Worm (Caenorhabditis elegans) whole organism, late embryonic: ENCODE results near the gene sec-31.

Source experiments
- T23F11.4 ChIP-seq: fragments of 200-800 bp; sonication (Bioruptor generic); optimal IDR thresholded peaks from 2 replicates; lab custom pipeline; 2018; ENCODE audit warnings: mild to moderate bottlenecking, missing genetic modification characterization, missing compliant biosample characterization
- ama-1 ChIP-seq: fragments of 150-350 bp; optimal IDR thresholded peaks from 2 replicates; lab custom pipeline; 2014
- ceh-2 ChIP-seq: sonication (generic microtip); optimal IDR thresholded peaks from 2 replicates; lab custom pipeline; 2016; ENCODE audit warnings: missing genotype, missing genetic modification characterization, missing compliant biosample characterization
- ceh-30 ChIP-seq: fragments of 150-350 bp; optimal IDR thresholded peaks from 2 replicates; lab custom pipeline; 2014; ENCODE audit warnings: missing biosample characterization, missing genetic modification characterization
- ceh-34 ChIP-seq: sonication (generic microtip); optimal IDR thresholded peaks from 2 replicates; lab custom pipeline; 2016; ENCODE audit warnings: mild to moderate bottlenecking, missing genetic modification characterization, missing compliant biosample characterization
- ceh-9 ChIP-seq: sonication (generic microtip); optimal IDR thresholded peaks from 2 replicates; lab custom pipeline; 2016; ENCODE audit warnings: mild to moderate bottlenecking, missing genetic modification characterization, inconsistent platforms, missing compliant biosample characterization
- fkh-10 ChIP-seq: fragments of 150-350 bp; optimal IDR thresholded peaks from 2 replicates; lab custom pipeline; 2014; ENCODE audit warnings: missing biosample characterization, missing genetic modification reagents, missing genetic modification characterization
- hlh-13 ChIP-seq: fragments of 200-800 bp; sonication (Bioruptor generic); optimal IDR thresholded peaks from 2 replicates; lab custom pipeline; 2018; ENCODE audit warnings: mild to moderate bottlenecking, missing genetic modification characterization, missing compliant biosample characterization
- hlh-6 ChIP-seq: sonication (generic microtip); optimal IDR thresholded peaks from 2 replicates; lab custom pipeline; 2016; ENCODE audit warnings: missing genotype, missing genetic modification characterization, missing compliant biosample characterization
- lim-6 ChIP-seq: sonication (generic microtip); optimal IDR thresholded peaks from 2 replicates; lab custom pipeline; 2016; ENCODE audit warnings: missing genetic modification characterization, missing compliant biosample characterization
- madf-2 ChIP-seq: sonication (generic microtip); optimal IDR thresholded peaks from 2 replicates; lab custom pipeline; 2017; ENCODE audit warnings: missing genetic modification characterization, missing compliant biosample characterization
- nfya-1 ChIP-seq: sonication (generic microtip); optimal IDR thresholded peaks from 2 replicates; lab custom pipeline; 2017; ENCODE audit warnings: missing genetic modification characterization, mild to moderate bottlenecking, missing compliant biosample characterization, antibody characterized with exemption, moderate library complexity
- pat-9 ChIP-seq: fragments of 200-800 bp; sonication (Bioruptor generic); optimal IDR thresholded peaks from 2 replicates; lab custom pipeline; 2018; ENCODE audit warnings: mild to moderate bottlenecking, missing genetic modification characterization, moderate library complexity, missing compliant biosample characterization
- pha-4 ChIP-seq: fragments of 150-350 bp; optimal IDR thresholded peaks from 2 replicates; lab custom pipeline; 2018; ENCODE audit warnings: missing biosample characterization, missing genetic modification reagents, missing genetic modification characterization
- pqm-1 ChIP-seq: sonication (generic microtip); optimal IDR thresholded peaks from 2 replicates; lab custom pipeline; 2016; ENCODE audit warnings: missing genetic modification characterization, missing compliant biosample characterization
- syd-9 ChIP-seq: sonication (generic microtip); optimal IDR thresholded peaks from 2 replicates; lab custom pipeline; 2016; ENCODE audit warnings: mild to moderate bottlenecking, missing genetic modification characterization, moderate library complexity, missing compliant biosample characterization
- ttx-3 ChIP-seq: sonication (generic microtip); optimal IDR thresholded peaks from 2 replicates; lab custom pipeline; 2016; ENCODE audit warnings: missing genetic modification reagents, missing genetic modification characterization, missing compliant biosample characterization
- unc-55 ChIP-seq: sonication (generic microtip); optimal IDR thresholded peaks from 2 replicates; lab custom pipeline; 2017; ENCODE audit warnings: missing biosample characterization, missing genetic modification reagents, missing genetic modification characterization
- zip-5 ChIP-seq: sonication (generic microtip); optimal IDR thresholded peaks from 2 replicates; lab custom pipeline; 2016; ENCODE audit warnings: missing genetic modification characterization, missing compliant biosample characterization
- ztf-16 ChIP-seq: sonication (generic microtip); optimal IDR thresholded peaks from 2 replicates; lab custom pipeline; 2017; ENCODE audit warnings: missing genetic modification characterization, missing compliant biosample characterization

sec-31 gene

DNA sequence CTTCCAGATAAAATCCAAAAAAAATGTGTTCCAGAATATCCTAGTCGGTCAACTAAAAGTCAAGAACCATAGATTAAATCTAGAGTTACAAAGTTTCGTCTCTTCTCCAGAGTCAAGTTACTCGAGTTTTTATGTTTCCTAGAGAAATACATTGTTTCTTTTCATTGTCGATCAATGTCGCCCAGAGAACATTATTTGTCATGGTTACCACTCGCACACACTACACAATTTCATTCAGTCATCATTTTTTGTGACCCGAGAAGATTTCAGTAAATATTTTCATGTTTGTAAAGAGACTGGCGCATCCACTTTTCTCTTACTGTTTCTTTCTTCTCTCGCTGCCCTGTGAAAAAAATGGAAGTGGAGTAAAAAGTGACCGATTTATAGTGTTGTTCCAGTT is 55.0 kb downstream of the sec-31 start:
- TF ChIP-seq pha-4 (no peak), ceh-34 (tag; lab: Kevin White, UChicago) (no peak)

DNA sequence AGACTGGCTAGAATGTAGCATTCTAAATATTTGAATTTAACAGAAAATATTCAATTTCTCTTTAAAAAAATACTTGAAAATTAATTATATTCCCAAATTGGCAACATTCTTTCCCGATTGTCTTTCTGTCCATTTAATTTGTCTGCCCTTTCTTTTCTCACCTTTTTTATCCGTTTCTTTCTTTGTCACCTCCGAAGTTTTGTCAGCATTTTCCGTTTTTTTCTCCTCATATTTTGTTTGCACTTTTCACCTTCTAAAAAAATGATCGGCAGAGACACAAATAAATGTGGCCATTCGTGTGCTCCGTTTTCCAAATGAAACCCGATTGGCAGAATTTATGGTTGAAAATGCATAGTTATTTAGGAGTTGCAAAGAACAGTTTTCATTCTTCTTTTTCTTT is 55.5 kb downstream of the sec-31 start:
- TF ChIP-seq ceh-30 (no peak), hlh-13 (GFP tag; lab: Kevin White, UChicago) (no peak)

DNA sequence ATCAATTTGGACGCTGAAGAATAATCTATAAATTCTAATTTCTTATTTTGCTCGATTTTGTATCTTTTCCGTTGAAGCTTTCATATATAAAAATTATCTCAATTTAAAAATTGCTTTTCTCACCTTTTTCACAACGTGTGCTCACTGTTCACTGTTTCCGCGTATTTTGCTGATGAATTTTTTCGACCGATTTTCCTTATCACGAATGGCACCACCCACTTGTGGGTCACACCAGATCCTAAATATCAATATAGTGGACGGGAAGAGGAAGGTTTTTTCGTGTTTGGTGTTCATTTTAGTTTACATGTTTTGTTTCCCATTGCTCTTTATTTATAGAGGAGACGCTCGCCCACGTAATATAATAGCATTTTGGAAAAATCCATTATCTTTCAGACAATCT is 55.9 kb downstream of the sec-31 start:
- TF ChIP-seq ttx-3 (tag; lab: Kevin White, UChicago) = no peak
- TF ChIP-seq zip-5 (tag; lab: Kevin White, UChicago) = no peak
- TF ChIP-seq T23F11.4 (GFP tag; lab: Kevin White, UChicago) = no peak
- TF ChIP-seq ztf-16 = no peak
- TF ChIP-seq pqm-1 (tag; lab: Kevin White, UChicago) = no peak
- no peak for TF ChIP-seq ama-1 (lab: Kevin White, UChicago)
- no peak for TF ChIP-seq ceh-9 (tag; lab: Kevin White, UChicago)
- TF ChIP-seq pat-9 (tag; lab: Kevin White, UChicago) = no peak
- TF ChIP-seq ceh-2 (tag; lab: Kevin White, UChicago) = no peak
- TF ChIP-seq fkh-10 (GFP tag; lab: Kevin White, UChicago) = no peak
- no peak for TF ChIP-seq hlh-6 (tag; lab: Kevin White, UChicago)
- TF ChIP-seq unc-55 (GFP tag; lab: Kevin White, UChicago) = no peak
- TF ChIP-seq ceh-34 (tag; lab: Kevin White, UChicago) = no peak
- TF ChIP-seq syd-9 (tag; lab: Kevin White, UChicago) = no peak
- no peak for TF ChIP-seq nfya-1 (tag; lab: Kevin White, UChicago)
- TF ChIP-seq lim-6 (tag; lab: Kevin White, UChicago) = no peak
- no peak for TF ChIP-seq madf-2
- TF ChIP-seq, all 69 proteins: peak for 0
